Fruit fly (Drosophila melanogaster) Kc167 (cell line): ENCODE measurements around the gene Atg4a.

Experiments used
- Myc ChIP-seq: fragments of >200 bp; optimal IDR thresholded peaks from 2 replicates; lab custom pipeline; 2017; ENCODE audit warnings: missing external identifiers
- Sin3A ChIP-seq: fragments of >200 bp; optimal IDR thresholded peaks from 2 replicates; lab custom pipeline; 2018; ENCODE audit warnings: missing external identifiers
- h ChIP-seq: fragments of >200 bp; optimal IDR thresholded peaks from 3 replicates; lab custom pipeline; 2018; ENCODE audit warnings: missing external identifiers
- insv ChIP-seq: fragments of >200 bp; optimal IDR thresholded peaks from 3 replicates; lab custom pipeline; 2018; ENCODE audit warnings: missing external identifiers
- psq ChIP-seq: fragments of >200 bp; optimal IDR thresholded peaks from 2 replicates; lab custom pipeline; 2017; ENCODE audit warnings: missing external identifiers
- ttk ChIP-seq: sonication (Bioruptor generic); optimal IDR thresholded peaks from 2 replicates; lab custom pipeline; 2017; ENCODE audit warnings: missing external identifiers

Gene Atg4a

DNA sequence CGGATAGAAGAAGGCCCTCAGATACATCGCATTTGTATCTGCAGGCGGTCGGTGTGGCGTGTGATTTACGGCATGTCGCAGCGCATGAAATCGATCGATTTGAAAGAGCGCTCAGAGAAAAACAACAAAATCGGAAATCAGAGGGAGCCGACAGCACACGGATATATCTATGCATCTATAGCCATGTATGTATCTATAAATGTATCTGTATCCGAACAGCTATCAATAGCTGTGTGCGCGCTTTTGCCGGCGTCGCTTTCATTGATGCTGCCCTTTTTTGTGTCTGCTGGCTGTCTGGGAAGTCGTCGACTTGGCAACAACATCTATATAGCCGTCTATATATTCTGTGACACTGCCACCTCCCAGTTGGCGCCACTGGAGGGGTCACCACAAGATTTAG is 16.2 kb upstream of the Atg4a start:
- no peak for TF ChIP-seq Sin3A (lab: Kevin White, UChicago)
- TF ChIP-seq insv (lab: Kevin White, UChicago) = no peak
- TF ChIP-seq h (lab: Kevin White, UChicago) = no peak
- no peak for TF ChIP-seq ttk (lab: Kevin White, UChicago)
- no peak for TF ChIP-seq Myc (lab: Kevin White, UChicago)
- TF ChIP-seq psq (lab: Kevin White, UChicago) = no peak

- TF ChIP-seq insv (lab: Kevin White, UChicago) = no peak
- no peak for TF ChIP-seq ttk (lab: Kevin White, UChicago)
- TF ChIP-seq h (lab: Kevin White, UChicago) = no peak
- TF ChIP-seq Myc (lab: Kevin White, UChicago) = no peak
- TF ChIP-seq psq (lab: Kevin White, UChicago) = no peak
- no peak for TF ChIP-seq Sin3A (lab: Kevin White, UChicago)
Measured at dm6 chr2L:1065038-1065437, 15.7 kb upstream of the Atg4a start.

DNA sequence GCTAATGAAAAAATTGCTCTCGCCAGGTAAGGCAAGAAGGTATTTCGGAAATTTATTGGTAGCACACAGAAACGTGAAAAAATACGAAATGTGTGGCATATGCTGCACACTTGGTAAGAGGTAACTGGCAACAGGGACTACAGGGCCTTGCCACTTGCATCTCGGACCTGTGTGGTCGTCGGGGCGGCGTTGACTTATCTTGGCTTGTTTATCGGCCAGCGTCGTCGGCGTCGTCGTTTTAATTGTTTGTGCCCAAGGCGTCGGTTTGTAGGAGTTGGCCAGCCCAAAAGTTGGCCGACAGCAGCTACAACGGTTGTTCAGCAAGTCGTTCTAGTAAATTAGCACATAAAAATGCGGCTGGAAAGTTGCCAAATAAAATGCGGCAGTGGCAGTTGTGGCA is 14.4 kb upstream of the Atg4a start:
- TF ChIP-seq psq (lab: Kevin White, UChicago) (no peak), ttk (lab: Kevin White, UChicago) (no peak), Sin3A (lab: Kevin White, UChicago) (no peak), Myc (lab: Kevin White, UChicago) (no peak), insv (lab: Kevin White, UChicago) (no peak)

DNA sequence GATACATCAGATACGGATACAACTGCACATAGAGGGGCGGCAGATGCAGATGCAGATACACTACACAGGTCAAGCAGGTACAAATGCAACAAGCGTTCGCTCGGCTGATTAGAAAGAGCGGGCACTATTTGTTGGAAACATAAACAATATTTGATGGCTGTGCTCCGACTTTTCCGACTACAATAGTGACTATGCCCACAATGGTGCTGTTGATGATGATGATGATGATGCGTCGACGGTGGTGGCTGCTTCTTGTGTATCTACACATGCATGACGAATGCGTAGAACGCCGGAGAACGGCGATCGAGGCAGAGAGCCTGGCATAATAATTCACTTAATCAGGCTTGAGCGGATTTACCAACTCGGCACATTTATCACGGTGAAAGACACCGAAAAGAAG is 12.7 kb upstream of the Atg4a start:
- TF ChIP-seq h (lab: Kevin White, UChicago) = no peak

DNA sequence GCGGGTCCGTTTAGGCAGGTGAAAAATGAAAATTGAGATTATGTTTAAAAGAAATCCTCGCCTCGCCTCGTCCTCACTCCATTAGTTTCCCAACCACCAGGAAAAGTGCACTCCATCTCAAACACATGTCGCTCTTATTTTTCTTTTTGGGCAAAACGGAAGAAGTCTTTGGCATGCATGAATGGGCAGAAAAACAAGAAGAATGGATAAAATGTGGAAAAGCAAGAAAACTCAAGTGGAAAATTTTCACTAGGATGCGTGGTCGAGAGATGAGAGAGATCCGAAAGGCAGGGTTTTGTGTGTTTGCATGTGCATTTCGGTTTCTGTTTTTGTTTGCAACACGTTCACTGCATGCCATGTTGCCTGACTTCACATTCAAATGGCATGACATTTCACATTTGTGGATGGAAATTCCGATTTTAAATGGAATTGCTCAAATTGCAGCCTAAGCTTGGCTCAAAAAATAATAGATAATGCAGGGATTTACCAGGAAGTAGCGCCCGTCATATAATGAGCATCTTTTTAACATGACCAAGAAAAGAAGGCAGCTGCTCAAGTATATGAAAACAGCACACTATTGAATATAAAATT is 12.1 kb upstream of the Atg4a start:
- TF ChIP-seq ttk (lab: Kevin White, UChicago) = no peak
- TF ChIP-seq Sin3A (lab: Kevin White, UChicago) = no peak
- TF ChIP-seq insv (lab: Kevin White, UChicago) = no peak
- TF ChIP-seq psq (lab: Kevin White, UChicago) = no peak
- TF ChIP-seq Myc (lab: Kevin White, UChicago) = no peak
- no peak for TF ChIP-seq h (lab: Kevin White, UChicago)

- TF ChIP-seq insv (lab: Kevin White, UChicago) (no peak), Sin3A (lab: Kevin White, UChicago) (no peak), ttk (lab: Kevin White, UChicago) (no peak), Myc (lab: Kevin White, UChicago) (no peak), psq (lab: Kevin White, UChicago) (no peak), h (lab: Kevin White, UChicago) (no peak)
Measured at dm6 chr2L:1069475-1069874, 11.2 kb upstream of the Atg4a start.

dm6 chr2L:1070332-1070731 is 10.4 kb upstream of the Atg4a start:
- TF ChIP-seq psq (lab: Kevin White, UChicago) (no peak), Sin3A (lab: Kevin White, UChicago) (no peak), insv (lab: Kevin White, UChicago) (no peak), h (lab: Kevin White, UChicago) (no peak), ttk (lab: Kevin White, UChicago) (no peak), Myc (lab: Kevin White, UChicago) (no peak)

dm6 chr2L:1070941-1071340 is 9.8 kb upstream of the Atg4a start:
- TF ChIP-seq Myc (lab: Kevin White, UChicago) (no peak), insv (lab: Kevin White, UChicago) (no peak)

DNA sequence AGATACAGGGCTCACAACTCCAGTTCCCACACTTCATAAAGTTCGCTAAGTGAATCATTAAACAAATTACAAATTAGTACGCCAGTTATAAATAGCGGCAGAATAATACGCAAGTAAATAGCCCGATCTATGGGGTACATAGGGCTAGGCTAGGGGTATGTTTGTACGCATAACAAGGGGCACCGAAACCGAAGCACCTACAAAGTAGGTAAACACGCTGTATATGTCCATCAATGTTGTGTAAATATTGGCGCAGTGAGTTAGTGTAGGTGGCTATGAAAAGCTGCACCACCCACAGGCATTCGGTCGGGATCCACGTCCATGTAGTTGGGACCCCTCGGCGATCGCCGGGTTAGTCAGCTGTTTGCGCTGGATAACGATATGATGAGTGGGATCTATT is 8.5 kb upstream of the Atg4a start:
- TF ChIP-seq psq (lab: Kevin White, UChicago) (no peak), h (lab: Kevin White, UChicago) (no peak), Sin3A (lab: Kevin White, UChicago) (no peak), Myc (lab: Kevin White, UChicago) (no peak), ttk (lab: Kevin White, UChicago) (no peak), insv (lab: Kevin White, UChicago) (no peak)

DNA sequence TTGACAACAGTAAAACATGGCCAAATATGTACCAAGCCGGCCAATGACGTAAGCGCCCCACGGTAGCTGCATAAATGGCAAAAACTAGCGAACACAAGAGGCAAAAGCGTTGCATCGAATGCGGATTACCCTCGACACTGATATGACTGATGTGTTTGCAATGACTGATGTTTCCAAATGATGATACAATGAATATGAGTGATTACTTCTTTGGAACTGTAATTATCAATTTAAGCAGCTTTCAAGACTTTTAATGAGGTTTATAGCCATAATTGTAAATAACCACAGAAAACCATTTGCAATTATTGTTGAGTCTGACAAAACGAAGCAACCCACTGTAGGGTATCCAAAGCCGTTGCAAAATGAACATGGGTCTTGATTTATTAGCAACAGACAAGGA is 7.2 kb upstream of the Atg4a start:
- TF ChIP-seq insv (lab: Kevin White, UChicago) (no peak), ttk (lab: Kevin White, UChicago) (no peak), Sin3A (lab: Kevin White, UChicago) (no peak), Myc (lab: Kevin White, UChicago) (no peak), h (lab: Kevin White, UChicago) (no peak), psq (lab: Kevin White, UChicago) (no peak)

DNA sequence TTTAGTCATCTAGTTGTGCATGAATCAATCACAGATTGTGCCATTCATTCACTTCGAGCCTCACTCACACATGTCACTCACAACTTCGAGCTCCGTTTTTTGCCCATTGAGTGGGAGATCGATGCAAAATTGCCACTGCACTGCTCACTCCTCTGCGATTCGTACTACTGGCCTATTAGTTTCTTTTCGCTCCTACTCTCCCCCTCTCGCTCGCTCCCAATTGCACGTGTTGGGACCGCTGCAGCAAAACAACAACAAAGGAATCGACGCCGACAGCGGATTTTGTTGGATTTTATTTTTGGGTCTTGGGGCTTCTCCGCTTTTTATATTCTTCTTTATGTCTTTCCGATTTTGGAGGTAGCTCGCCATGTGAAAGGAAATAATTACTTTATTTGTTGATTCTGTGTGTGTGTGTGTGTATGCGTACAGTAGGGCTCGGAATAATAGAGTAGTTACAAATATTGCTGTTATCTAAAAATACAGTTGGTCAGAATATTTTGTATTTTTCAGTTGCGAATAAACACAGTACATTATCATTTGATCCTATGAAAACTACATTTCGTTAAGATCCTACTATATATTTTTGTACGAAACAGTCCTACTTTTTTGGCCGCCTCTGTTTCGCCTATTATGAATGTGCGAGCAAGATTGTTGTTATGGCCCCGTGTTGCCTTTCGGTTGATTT is 6.4 kb upstream of the Atg4a start:
- no peak for TF ChIP-seq Sin3A (lab: Kevin White, UChicago)
- TF ChIP-seq ttk (lab: Kevin White, UChicago) = no peak
- TF ChIP-seq psq (lab: Kevin White, UChicago) = no peak
- TF ChIP-seq Myc (lab: Kevin White, UChicago) = no peak
- TF ChIP-seq h (lab: Kevin White, UChicago) = no peak
- no peak for TF ChIP-seq insv (lab: Kevin White, UChicago)

DNA sequence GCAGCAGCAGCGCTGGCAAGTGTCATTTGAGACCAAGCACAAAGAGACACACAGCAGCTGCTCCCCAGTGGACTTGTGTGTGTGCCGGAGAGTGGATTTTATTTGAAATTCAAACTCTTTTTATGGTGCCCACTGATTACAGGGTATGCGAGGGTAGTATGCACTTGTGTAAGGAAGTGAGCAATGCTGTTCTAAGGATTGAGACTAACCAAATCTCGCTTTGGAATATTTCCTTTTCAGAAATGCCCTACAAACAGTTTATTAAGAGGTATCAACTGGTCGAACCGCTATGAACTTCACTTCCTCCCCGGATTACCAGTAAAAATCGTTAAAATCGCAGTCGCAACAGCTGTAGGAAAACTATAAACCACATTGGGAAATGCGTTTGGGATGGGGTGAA is 5.0 kb upstream of the Atg4a start:
- TF ChIP-seq ttk (lab: Kevin White, UChicago) = no peak
- TF ChIP-seq h (lab: Kevin White, UChicago) = no peak
- TF ChIP-seq Sin3A (lab: Kevin White, UChicago) = no peak
- no peak for TF ChIP-seq Myc (lab: Kevin White, UChicago)
- no peak for TF ChIP-seq insv (lab: Kevin White, UChicago)
- TF ChIP-seq psq (lab: Kevin White, UChicago) = no peak
